Worm (Caenorhabditis elegans): ENCODE data around the gene F53A2.9.

Gene F53A2.9

ce11 chrIII:13395262-13395661, 36.1 kb upstream of the F53A2.9 start, which contains the start of gene F11F1.1:
F11F1.1 (plus strand) TSS chrIII:13395562.
- no peak for TF ChIP-seq aha-1 (tag)
- TF ChIP-seq egl-43 (GFP tag; IDR thresholded peaks at IDR 0.05) = no peak
- TF ChIP-seq zip-11 (GFP tag; IDR thresholded peaks at IDR 0.05) = no peak
- no peak for TF ChIP-seq duxl-1 (tag; optimal IDR thresholded peaks at IDR 0.05; ENCODE audit: poor library complexity)
- TF ChIP-seq aly-2 (tag; optimal IDR thresholded peaks at IDR 0.05) = no peak
- no peak for TF ChIP-seq jun-1 (tag; optimal IDR thresholded peaks at IDR 0.05)
- no peak for TF ChIP-seq nhr-28 (tag; optimal IDR thresholded peaks at IDR 0.05)
- TF ChIP-seq lin-39 (tag; optimal IDR thresholded peaks at IDR 0.05) = no peak
- no peak for TF ChIP-seq fkh-10 (GFP tag; optimal IDR thresholded peaks at IDR 0.05)
- TF ChIP-seq Y105C5A.15 (GFP tag; IDR thresholded peaks at IDR 0.05) = no peak
- TF ChIP-seq lim-7 (GFP tag; IDR thresholded peaks at IDR 0.05) = no peak

- TF ChIP-seq mxl-3 (GFP tag; optimal IDR thresholded peaks at IDR 0.05) (peak; percentile 43), nhr-237 (tag; optimal IDR thresholded peaks at IDR 0.05) (no peak), arid-1 (GFP tag; conservative IDR thresholded peaks at IDR 0.05) (no peak), nhr-11 (tag; optimal IDR thresholded peaks at IDR 0.05) (no peak)
Measured at ce11 chrIII:13393647-13394046, 34.5 kb upstream of the F53A2.9 start, which contains the start of gene qdpr-1. qdpr-1 (plus strand) TSS chrIII:13393910.

ce11 chrIII:13393239-13393638, 34.1 kb upstream of the F53A2.9 start, which contains the start of gene dnj-17:
dnj-17 (minus strand) TSS chrIII:13393339.
- no peak for TF ChIP-seq F26F4.8 (GFP tag; conservative IDR thresholded peaks at IDR 0.05)
- no peak for TF ChIP-seq ZK337.2 (GFP tag; IDR thresholded peaks at IDR 0.05)
- TF ChIP-seq madf-5 (GFP tag; IDR thresholded peaks at IDR 0.05) = no peak
- TF ChIP-seq spr-1 (tag; optimal IDR thresholded peaks at IDR 0.05) = no peak
- TF ChIP-seq F49E8.2 (tag; optimal IDR thresholded peaks at IDR 0.05; ENCODE audit: borderline replicate concordance) = no peak
- no peak for TF ChIP-seq nhr-42 (GFP tag; IDR thresholded peaks at IDR 0.05)
- no peak for TF ChIP-seq F10B5.3 (tag; optimal IDR thresholded peaks at IDR 0.05)
- no peak for TF ChIP-seq snpc-1.2 (GFP tag; IDR thresholded peaks at IDR 0.05)
- TF ChIP-seq unc-130 (GFP tag; optimal IDR thresholded peaks at IDR 0.05) = no peak
- TF ChIP-seq Y48G9A.11 (GFP tag; IDR thresholded peaks at IDR 0.05) = no peak
- TF ChIP-seq tra-1 (GFP tag; IDR thresholded peaks at IDR 0.05) = no peak
- no peak for TF ChIP-seq F37D6.2 (tag; optimal IDR thresholded peaks at IDR 0.05)
- no peak for TF ChIP-seq nhr-237 (tag; optimal IDR thresholded peaks at IDR 0.05)
- no peak for TF ChIP-seq lim-7 (GFP tag; IDR thresholded peaks at IDR 0.05)
- no peak for TF ChIP-seq tag-97 (GFP tag; IDR thresholded peaks at IDR 0.05)
- no peak for TF ChIP-seq ZK546.5 (tag; optimal IDR thresholded peaks at IDR 0.05)

ce11 chrIII:13390789-13391188, 31.6 kb upstream of the F53A2.9 start:
- TF ChIP-seq sdz-12 (GFP tag; optimal IDR thresholded peaks at IDR 0.05) (no peak), ceh-20 (GFP tag; IDR thresholded peaks at IDR 0.05) (no peak), daf-16 (GFP tag; optimal IDR thresholded peaks at IDR 0.05) (no peak), daf-16 (tag; optimal IDR thresholded peaks at IDR 0.05) (no peak), lsy-2 (tag; optimal IDR thresholded peaks at IDR 0.05) (no peak), dpl-1 (GFP tag; optimal IDR thresholded peaks at IDR 0.05) (no peak), ceh-44 (GFP tag; IDR thresholded peaks at IDR 0.05) (no peak), ZK337.2 (GFP tag; IDR thresholded peaks at IDR 0.05) (no peak), zag-1 (tag; optimal IDR thresholded peaks at IDR 0.05) (no peak), hmg-1.1 (GFP tag; IDR thresholded peaks at IDR 0.05) (no peak), zfp-3 (GFP tag; conservative IDR thresholded peaks at IDR 0.05) (no peak), vab-7 (GFP tag; IDR thresholded peaks at IDR 0.05) (no peak), snpc-1.2 (GFP tag; IDR thresholded peaks at IDR 0.05) (no peak), nhr-111 (GFP tag; optimal IDR thresholded peaks at IDR 0.05) (no peak), lin-29 (GFP tag; IDR thresholded peaks at IDR 0.05) (no peak), pqm-1 (tag; optimal IDR thresholded peaks at IDR 0.05) (no peak), ceh-62 (tag; optimal IDR thresholded peaks at IDR 0.05) (no peak), mxl-2 (GFP tag; conservative IDR thresholded peaks at IDR 0.05) (no peak), nhr-11 (tag; optimal IDR thresholded peaks at IDR 0.05) (no peak), tag-97 (GFP tag; IDR thresholded peaks at IDR 0.05) (no peak), hlh-11 (tag; optimal IDR thresholded peaks at IDR 0.05) (no peak)
